Fruit fly (Drosophila melanogaster): Measurements from ENCODE around the gene CG31013.

CG31013 gene

dm6 chr3R:30643240-30643639 lies 2.4 kb downstream of the CG31013 start (continued):
- TF ChIP-seq CG18011 (GFP tag; optimal IDR thresholded peaks at IDR 0.05) (no peak), CG17612 (GFP tag; IDR thresholded peaks at IDR 0.05) (0 out of 2 replicates have a peak, but pooled peaks have one; percentile 8), B-H1 (GFP tag; IDR thresholded peaks at IDR 0.05) (no peak; the same call in 2 of the 3 replicates), sisA (GFP tag; IDR thresholded peaks at IDR 0.05) (peak; percentile 23; the same call in 1 of the 2 replicates), gem (tag; optimal IDR thresholded peaks at IDR 0.05) (peak; percentile 58), CG6654 (GFP tag; optimal IDR thresholded peaks at IDR 0.05) (no peak), gro (GFP tag; optimal IDR thresholded peaks at IDR 0.05) (no peak), knrl (GFP tag; IDR thresholded peaks at IDR 0.05; ENCODE audit: partially characterized antibody) (no peak), CG3847 (GFP tag; IDR thresholded peaks at IDR 0.05) (no peak), CG11695 (GFP tag; IDR thresholded peaks at IDR 0.05) (0 out of 3 replicates have a peak, but pooled peaks have one; percentile 29), sima (GFP tag; optimal IDR thresholded peaks at IDR 0.05) (no peak), Oaz (GFP tag; IDR thresholded peaks at IDR 0.05) (no peak), CG2889 (GFP tag; IDR thresholded peaks at IDR 0.05) (0 out of 3 replicates have a peak, but pooled peaks have one; percentile 19), Sry-β (GFP tag; optimal IDR thresholded peaks at IDR 0.05) (no peak), dmrt11E (tag; optimal IDR thresholded peaks at IDR 0.05) (peak; percentile 42), CG3065 (GFP tag; optimal IDR thresholded peaks at IDR 0.05) (no peak), CG11723 (GFP tag; optimal IDR thresholded peaks at IDR 0.05) (no peak), CG9876 (GFP tag; optimal IDR thresholded peaks at IDR 0.05) (no peak), CG6254 (GFP tag; optimal IDR thresholded peaks at IDR 0.05) (no peak), CG4360 (GFP tag; IDR thresholded peaks at IDR 0.05) (no peak), kah (GFP tag; optimal IDR thresholded peaks at IDR 0.05) (no peak), Hmr (GFP tag; optimal IDR thresholded peaks at IDR 0.05) (no peak), CG6765 (GFP tag; optimal IDR thresholded peaks at IDR 0.05) (no peak), prd (optimal IDR thresholded peaks at IDR 0.05) (no peak), prd (GFP tag; IDR thresholded peaks at IDR 0.05) (peak; percentile 68), CG1233 (GFP tag; optimal IDR thresholded peaks at IDR 0.05) (peak; percentile 15), CG15011 (GFP tag; optimal IDR thresholded peaks at IDR 0.05) (no peak), CG7556 (GFP tag; optimal IDR thresholded peaks at IDR 0.05) (peak; percentile 8), Ada2b (GFP tag; IDR thresholded peaks at IDR 0.05) (0 out of 2 replicates have a peak, but pooled peaks have one; percentile 20), dpn (GFP tag; optimal IDR thresholded peaks at IDR 0.05) (peak in 1 of 2 experiments; percentile 2), eve (GFP tag; optimal IDR thresholded peaks at IDR 0.05) (no peak), dm (GFP tag; optimal IDR thresholded peaks at IDR 0.05) (no peak), CG31365 (tag; optimal IDR thresholded peaks at IDR 0.05) (no peak), Awh (GFP tag; IDR thresholded peaks at IDR 0.05) (no peak), CG13424 (tag; optimal IDR thresholded peaks at IDR 0.05) (peak; percentile 10), Jarid2 (GFP tag; optimal IDR thresholded peaks at IDR 0.05) (no peak), CG17359 (tag; optimal IDR thresholded peaks at IDR 0.05) (no peak), ken (GFP tag; IDR thresholded peaks at IDR 0.05) (no peak), Atf6 (GFP tag; IDR thresholded peaks at IDR 0.05) (no peak), CG1603 (tag; optimal IDR thresholded peaks at IDR 0.05) (peak; percentile 69), inv (GFP tag; IDR thresholded peaks at IDR 0.05; ENCODE audit: partially characterized antibody) (no peak), HLH3B (GFP tag; IDR thresholded peaks at IDR 0.05) (no peak), CG8924 (tag; optimal IDR thresholded peaks at IDR 0.05) (no peak), gcm2 (GFP tag; optimal IDR thresholded peaks at IDR 0.05) (no peak), CG6791 (GFP tag; IDR thresholded peaks at IDR 0.05; ENCODE audit: partially characterized antibody) (no peak), chm (GFP tag; IDR thresholded peaks at IDR 0.05) (no peak), CG2202 (tag; optimal IDR thresholded peaks at IDR 0.05) (no peak), CG10462 (GFP tag; optimal IDR thresholded peaks at IDR 0.05) (no peak), Blimp-1 (GFP tag; optimal IDR thresholded peaks at IDR 0.05) (peak; percentile 32), CG17829 (tag; optimal IDR thresholded peaks at IDR 0.05) (no peak), run (tag; optimal IDR thresholded peaks at IDR 0.05) (no peak)

All from whole organism, embryonic.